Fruit fly (Drosophila melanogaster): Measurements from ENCODE around the gene Tmem43.

DNA sequence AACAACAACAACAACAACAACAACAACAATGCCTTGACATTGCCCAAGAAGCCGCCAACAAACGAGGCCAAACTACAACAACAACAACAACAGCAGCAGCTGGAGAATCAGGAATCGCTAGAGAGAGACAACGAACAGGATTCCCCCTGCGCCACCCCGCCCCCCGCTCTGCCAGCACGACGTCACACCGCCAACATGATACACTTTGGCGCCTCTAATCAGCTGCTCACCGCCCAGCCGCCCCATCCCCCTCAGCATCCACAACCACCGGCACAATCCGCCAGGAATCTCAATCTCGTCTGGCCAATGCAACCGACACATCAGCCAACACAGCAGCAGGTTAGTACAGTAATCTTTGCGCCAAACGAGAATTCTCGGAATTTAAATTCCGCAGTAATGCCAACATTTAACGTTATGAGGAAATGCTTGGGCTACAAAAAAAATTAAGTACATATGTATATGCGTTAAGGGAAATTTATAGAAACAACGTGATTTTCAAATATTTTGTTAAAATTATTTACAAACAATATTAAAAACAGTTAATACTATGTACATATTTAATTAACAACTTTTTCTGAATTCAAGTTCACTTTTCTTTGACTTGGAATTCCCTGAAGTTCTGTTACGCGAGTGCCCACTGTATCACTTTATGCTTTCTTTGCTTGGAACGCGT is 45.1 kb downstream of the Tmem43 start:
- no peak for TF ChIP-seq cnc (optimal IDR thresholded peaks at IDR 0.05)
- no peak for TF ChIP-seq ovo (GFP tag; optimal IDR thresholded peaks at IDR 0.05)
- TF ChIP-seq CG5204 (GFP tag; optimal IDR thresholded peaks at IDR 0.05), result no peak
- no peak for TF ChIP-seq CG1620 (GFP tag; optimal IDR thresholded peaks at IDR 0.05)
- TF ChIP-seq Mnt (GFP tag; optimal IDR thresholded peaks at IDR 0.05), result no peak
- no peak for TF ChIP-seq CG11617 (GFP tag; optimal IDR thresholded peaks at IDR 0.05)

Measured in whole organism, adult.